Worm (Caenorhabditis elegans) whole organism, L3 larva: ENCODE data around the gene T24C12.4.

Experiments
- R02D3.7 ChIP-seq: fragments of 150-350 bp; optimal IDR thresholded peaks from 2 replicates; lab custom pipeline; 2014; ENCODE audit warnings: missing biosample characterization, missing genetic modification characterization
- ZK546.5 ChIP-seq: sonication (generic microtip); optimal IDR thresholded peaks from 2 replicates; lab custom pipeline; 2017; ENCODE audit warnings: missing biosample characterization, missing genetic modification characterization
- aly-2 ChIP-seq: fragments of 150-350 bp; optimal IDR thresholded peaks from 2 replicates; lab custom pipeline; 2014; ENCODE audit warnings: missing biosample characterization, missing genetic modification characterization
- ama-1 ChIP-seq: fragments of 150-350 bp; optimal IDR thresholded peaks from 2 replicates; lab custom pipeline; 2018
- ceh-16 ChIP-seq: sonication (generic microtip); optimal IDR thresholded peaks from 2 replicates; lab custom pipeline; 2017; ENCODE audit warnings: missing biosample characterization, missing genetic modification characterization
- ceh-28 ChIP-seq: fragments of 150-350 bp; optimal IDR thresholded peaks from 2 replicates; lab custom pipeline; 2014; ENCODE audit warnings: missing biosample characterization, missing genetic modification reagents, missing genetic modification characterization
- ceh-82 ChIP-seq: fragments of 150-350 bp; optimal IDR thresholded peaks from 2 replicates; lab custom pipeline; 2014; ENCODE audit warnings: missing biosample characterization, missing genetic modification characterization
- ceh-9 ChIP-seq: sonication (generic microtip); optimal IDR thresholded peaks from 2 replicates; lab custom pipeline; 2018; ENCODE audit warnings: missing biosample characterization, missing genetic modification characterization
- egl-27 ChIP-seq: sonication (generic microtip); optimal IDR thresholded peaks from 4 replicates; lab custom pipeline; 2017; ENCODE audit warnings: missing biosample characterization, missing genetic modification reagents, missing genetic modification characterization
- egl-5 ChIP-seq: fragments of 150-350 bp; optimal IDR thresholded peaks from 2 replicates; lab custom pipeline; 2017; ENCODE audit warnings: missing biosample characterization, missing genetic modification reagents, missing genetic modification characterization, inconsistent platforms
- elt-1 ChIP-seq: fragments of 150-350 bp; optimal IDR thresholded peaks from 2 replicates; lab custom pipeline; 2014; ENCODE audit warnings: missing biosample characterization, missing genetic modification characterization
- elt-2 ChIP-seq: sonication (generic microtip); optimal IDR thresholded peaks from 2 replicates; lab custom pipeline; 2016; ENCODE audit warnings: missing genetic modification reagents, mild to moderate bottlenecking, missing genetic modification characterization, missing compliant biosample characterization
- elt-3 ChIP-seq, 3 experiments: fragments of 150-350 bp in 1 of 3; sonication (generic microtip) in 2 of 3; optimal IDR thresholded peaks; 2 replicates in 2 of 3; 4 replicates in 1 of 3; lab custom pipeline; 2014 to 2017; ENCODE audit warnings: missing biosample characterization in 3 of 3, missing genetic modification characterization in 3 of 3
- eor-1 ChIP-seq, 2 experiments: fragments of 150-350 bp; optimal IDR thresholded peaks; 2 replicates each; lab custom pipeline; 2014 to 2018; ENCODE audit warnings: missing biosample characterization in 2 of 2, missing genetic modification characterization in 2 of 2
- fkh-10 ChIP-seq: sonication (generic microtip); optimal IDR thresholded peaks from 2 replicates; lab custom pipeline; 2017; ENCODE audit warnings: missing biosample characterization, missing genetic modification reagents, missing genetic modification characterization
- fkh-2 ChIP-seq: fragments of 150-350 bp; optimal IDR thresholded peaks from 2 replicates; lab custom pipeline; 2014; ENCODE audit warnings: missing biosample characterization, missing genetic modification reagents, missing genetic modification characterization
- fos-1 ChIP-seq: fragments of 150-350 bp; optimal IDR thresholded peaks from 2 replicates; lab custom pipeline; 2014; ENCODE audit warnings: missing biosample characterization, missing genetic modification characterization
- hmg-11 ChIP-seq: sonication (generic microtip); optimal IDR thresholded peaks from 2 replicates; lab custom pipeline; 2016; ENCODE audit warnings: missing genetic modification characterization, missing compliant biosample characterization
- jun-1 ChIP-seq: fragments of 150-350 bp; optimal IDR thresholded peaks from 2 replicates; lab custom pipeline; 2014; ENCODE audit warnings: missing biosample characterization, missing genetic modification reagents, missing genetic modification characterization
- lin-15B ChIP-seq: fragments of 150-350 bp; optimal IDR thresholded peaks from 2 replicates; lab custom pipeline; 2014; ENCODE audit warnings: missing biosample characterization, missing genetic modification characterization
- lin-39 ChIP-seq: fragments of 150-350 bp; optimal IDR thresholded peaks from 2 replicates; lab custom pipeline; 2018; ENCODE audit warnings: missing biosample characterization, missing genetic modification reagents, missing genetic modification characterization
- lsy-12 ChIP-seq: sonication (generic microtip); optimal IDR thresholded peaks from 2 replicates; lab custom pipeline; 2016; ENCODE audit warnings: mild to moderate bottlenecking, missing genetic modification characterization, missing compliant biosample characterization
- mdl-1 ChIP-seq: fragments of 150-350 bp; optimal IDR thresholded peaks from 2 replicates; lab custom pipeline; 2014; ENCODE audit warnings: missing biosample characterization, missing genetic modification characterization
- mml-1 ChIP-seq: fragments of 150-350 bp; sonication (generic microtip); optimal IDR thresholded peaks from 3 replicates; lab custom pipeline; 2014; ENCODE audit warnings: missing biosample characterization, missing genetic modification characterization
- nfya-1 ChIP-seq: sonication (generic microtip); optimal IDR thresholded peaks from 2 replicates; lab custom pipeline; 2017; ENCODE audit warnings: missing genetic modification characterization, mild to moderate bottlenecking, missing compliant biosample characterization, antibody characterized with exemption, moderate library complexity; ENCODE audit not compliant: insufficient read depth
- nhr-11 ChIP-seq: fragments of 150-350 bp; optimal IDR thresholded peaks from 2 replicates; lab custom pipeline; 2014; ENCODE audit warnings: missing biosample characterization, missing genetic modification characterization
- nhr-23 ChIP-seq: fragments of 150-350 bp; optimal IDR thresholded peaks from 2 replicates; lab custom pipeline; 2014; ENCODE audit warnings: missing biosample characterization, missing genetic modification reagents, missing genetic modification characterization
- nhr-237 ChIP-seq: fragments of 150-350 bp; optimal IDR thresholded peaks from 2 replicates; lab custom pipeline; 2014; ENCODE audit warnings: missing biosample characterization, missing genetic modification characterization
- nhr-25 ChIP-seq: sonication (generic microtip); optimal IDR thresholded peaks from 2 replicates; lab custom pipeline; 2017; ENCODE audit warnings: missing biosample characterization, missing genetic modification characterization
- nhr-28 ChIP-seq: fragments of 150-350 bp; optimal IDR thresholded peaks from 2 replicates; lab custom pipeline; 2014; ENCODE audit warnings: missing biosample characterization, missing genetic modification characterization
- nhr-43 ChIP-seq: sonication (generic microtip); optimal IDR thresholded peaks from 2 replicates; lab custom pipeline; 2016; ENCODE audit warnings: mild to moderate bottlenecking, missing genetic modification characterization, missing compliant biosample characterization; ENCODE audit not compliant: poor library complexity, severe bottlenecking
- nhr-76 ChIP-seq: fragments of 150-350 bp; sonication (generic microtip); optimal IDR thresholded peaks from 5 replicates; lab custom pipeline; 2014; ENCODE audit warnings: missing biosample characterization, missing genetic modification characterization
- nhr-77 ChIP-seq: fragments of 150-350 bp; optimal IDR thresholded peaks from 2 replicates; lab custom pipeline; 2014; ENCODE audit warnings: missing biosample characterization, missing genetic modification characterization
- pha-4 ChIP-seq: fragments of 150-350 bp; optimal IDR thresholded peaks from 2 replicates; lab custom pipeline; 2014; ENCODE audit warnings: missing biosample characterization, missing genetic modification reagents, missing genetic modification characterization
- pqm-1 ChIP-seq: fragments of 150-350 bp; optimal IDR thresholded peaks from 2 replicates; lab custom pipeline; 2017; ENCODE audit warnings: missing biosample characterization, missing genetic modification characterization, inconsistent platforms
- sea-2 ChIP-seq: fragments of 150-350 bp; sonication (generic microtip); optimal IDR thresholded peaks from 4 replicates; lab custom pipeline; 2014; ENCODE audit warnings: missing biosample characterization, missing genetic modification reagents, missing genetic modification characterization
- skn-1 ChIP-seq: fragments of 150-350 bp; optimal IDR thresholded peaks from 2 replicates; lab custom pipeline; 2014; ENCODE audit warnings: missing biosample characterization, missing genetic modification characterization
- snpc-4 ChIP-seq: fragments of 150-350 bp; optimal IDR thresholded peaks from 2 replicates; lab custom pipeline; 2014; ENCODE audit warnings: missing biosample characterization, missing genetic modification characterization
- unc-39 ChIP-seq: sonication (generic microtip); optimal IDR thresholded peaks from 4 replicates; lab custom pipeline; 2017; ENCODE audit warnings: missing biosample characterization, missing genetic modification characterization
- unc-62 ChIP-seq: fragments of 150-350 bp; sonication (generic microtip); optimal IDR thresholded peaks from 4 replicates; lab custom pipeline; 2014; ENCODE audit warnings: missing biosample characterization, missing genetic modification reagents, missing genetic modification characterization
- zag-1 ChIP-seq: fragments of 150-350 bp; optimal IDR thresholded peaks from 2 replicates; lab custom pipeline; 2014; ENCODE audit warnings: missing biosample characterization, missing genetic modification characterization

The T24C12.4 gene

ce11 chrX:2242568-2243185 lies 37.8 kb upstream of the T24C12.4 start, which contains the start of gene rpl-11.2 (continued):
- TF ChIP-seq unc-62 (GFP tag; lab: Kevin White, UChicago) (peak; percentile 80), egl-5 (tag; lab: Kevin White, UChicago) (peak; percentile 93), snpc-4 (tag; lab: Kevin White, UChicago) (peak; percentile 94)
- TF ChIP-seq, all 47 proteins: peak for 37

DNA sequence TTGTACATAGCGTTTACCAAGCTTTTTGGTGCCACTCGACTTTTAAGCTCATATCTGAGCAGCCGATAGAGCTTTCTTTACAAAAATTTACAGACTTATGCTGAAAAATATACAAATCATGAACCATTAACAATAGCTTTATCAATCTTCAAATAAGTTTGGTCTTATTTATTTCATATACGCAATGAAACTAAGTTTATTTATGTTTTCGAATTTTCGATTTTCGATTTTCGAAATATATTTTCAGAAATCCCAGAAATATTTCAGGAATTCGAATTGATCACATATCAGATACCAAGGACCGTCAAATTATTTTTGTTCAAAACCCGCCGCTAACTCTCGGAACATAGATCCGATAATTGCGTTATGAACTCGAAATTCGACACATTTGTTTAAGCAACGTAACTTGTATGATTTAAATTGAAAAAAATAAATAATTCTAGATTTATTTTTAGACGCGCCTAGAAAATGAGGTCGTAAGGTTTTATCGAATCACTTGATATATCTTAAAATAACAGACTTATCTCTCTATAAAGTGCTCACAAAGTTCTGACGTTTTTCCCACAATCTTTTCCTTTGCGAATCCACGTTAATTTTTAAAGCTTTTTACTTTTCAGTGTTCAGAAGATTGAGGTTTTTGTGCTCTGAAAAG lies 36.4 kb upstream of the T24C12.4 start:
- TF ChIP-seq nhr-77 (tag; lab: Kevin White, UChicago) (peak; percentile 81), aly-2 (tag; lab: Kevin White, UChicago) (peak; percentile 60), ceh-9 (tag; lab: Kevin White, UChicago) (no peak)

- TF ChIP-seq nhr-43 (tag; lab: Kevin White, UChicago) (peak; percentile 48), ama-1 (lab: Kevin White, UChicago) (no peak), fkh-10 (peak; percentile 46), unc-62 (GFP tag; lab: Kevin White, UChicago) (no peak), ceh-82 (tag; lab: Kevin White, UChicago) (no peak), zag-1 (no peak), elt-1 (peak; percentile 7), nhr-25 (tag; lab: Kevin White, UChicago) (peak; percentile 93), jun-1 (peak; percentile 9), elt-2 (peak; percentile 63), lin-15B (peak; percentile 75), lin-39 (peak; percentile 85), ceh-28 (tag; lab: Kevin White, UChicago) (peak; percentile 93), snpc-4 (tag; lab: Kevin White, UChicago) (peak; percentile 68), nhr-28 (no peak), nhr-23 (tag; lab: Kevin White, UChicago) (peak; percentile 73), mdl-1 (tag; lab: Kevin White, UChicago) (no peak), pqm-1 (peak; percentile 62), fos-1 (tag; lab: Kevin White, UChicago) (no peak), elt-3 (tag; optimal IDR thresholded peaks at IDR 0.05; lab: Kevin White, UChicago) (no peak), egl-5 (tag; lab: Kevin White, UChicago) (peak; percentile 3), nfya-1 (peak; percentile 95), mml-1 (tag; lab: Kevin White, UChicago) (no peak), skn-1 (tag; lab: Kevin White, UChicago) (peak; percentile 37), R02D3.7 (tag; lab: Kevin White, UChicago) (peak; percentile 49), hmg-11 (tag; lab: Kevin White, UChicago) (peak; percentile 65), ZK546.5 (tag; lab: Kevin White, UChicago) (peak; percentile 18), pha-4 (tag; lab: Kevin White, UChicago) (peak; percentile 86), sea-2 (GFP tag; lab: Kevin White, UChicago) (peak; percentile 26), egl-27 (tag; lab: Kevin White, UChicago) (no peak), nhr-11 (no peak), eor-1 (tag; optimal IDR thresholded peaks at IDR 0.05; lab: Kevin White, UChicago) (no peak), lsy-12 (tag; lab: Kevin White, UChicago) (no peak), ceh-16 (tag; lab: Kevin White, UChicago) (no peak)
These were observed 32.6 kb upstream of the T24C12.4 start, which contains the start of gene vha-15 for ce11 chrX:2237438-2237961. TSS of gene vha-15 (plus strand) at chrX:2237911.

- no peak for TF ChIP-seq jun-1
- TF ChIP-seq egl-27 (tag; lab: Kevin White, UChicago) = no peak
- peak; percentile 51 for TF ChIP-seq elt-1
- TF ChIP-seq fkh-2 (tag; lab: Kevin White, UChicago) = no peak
- TF ChIP-seq ceh-9 (tag; lab: Kevin White, UChicago) = no peak
- TF ChIP-seq hmg-11 (tag; lab: Kevin White, UChicago) = peak; percentile 73
- no peak for TF ChIP-seq unc-39 (tag; lab: Kevin White, UChicago)
- no peak for TF ChIP-seq ceh-16 (tag; lab: Kevin White, UChicago)
- TF ChIP-seq lsy-12 (tag; lab: Kevin White, UChicago) = no peak
- peak; percentile 47 for TF ChIP-seq elt-2
- TF ChIP-seq unc-62 (GFP tag; lab: Kevin White, UChicago) = no peak
- TF ChIP-seq nhr-237 (tag; lab: Kevin White, UChicago) = no peak
- no peak for TF ChIP-seq zag-1
- no peak for TF ChIP-seq ZK546.5 (tag; lab: Kevin White, UChicago)
- peak; percentile 32 for TF ChIP-seq lin-15B
- TF ChIP-seq nhr-28 = no peak
- peak; percentile 74 for TF ChIP-seq nfya-1
- TF ChIP-seq pha-4 (tag; lab: Kevin White, UChicago) = peak; percentile 67
- TF ChIP-seq mdl-1 (tag; lab: Kevin White, UChicago) = no peak
- TF ChIP-seq mml-1 (tag; lab: Kevin White, UChicago) = no peak
- TF ChIP-seq nhr-76 = no peak
- peak; percentile 28 for TF ChIP-seq nhr-43 (tag; lab: Kevin White, UChicago)
- no peak for TF ChIP-seq eor-1 (tag; optimal IDR thresholded peaks at IDR 0.05; lab: Kevin White, UChicago)
- no peak for TF ChIP-seq R02D3.7 (tag; lab: Kevin White, UChicago)
- TF ChIP-seq fkh-10 = no peak
- TF ChIP-seq nhr-23 (tag; lab: Kevin White, UChicago) = peak; percentile 18
- no peak for TF ChIP-seq fos-1 (tag; lab: Kevin White, UChicago)
- peak; percentile 26 for TF ChIP-seq nhr-25 (tag; lab: Kevin White, UChicago)
These were observed 29.1 kb upstream of the T24C12.4 start, which contains the start of gene T14F9.2 for ce11 chrX:2233929-2234328. TSS of gene T14F9.2 (plus strand) at chrX:2234324.
